Worm (Caenorhabditis elegans): ENCODE data around the gene F37B12.1.
A peak's percentile ranks its signal among the peaks of the same experiment; 100 is the strongest.

Gene F37B12.1

ce11 chrII:9061557-9062183 is 32.6 kb upstream of the F37B12.1 start (continued):
- TF ChIP-seq lsy-2 (tag; optimal IDR thresholded peaks at IDR 0.05) (peak; percentile 72 to 76), ces-1 (GFP tag; optimal IDR thresholded peaks at IDR 0.05) (no peak), ceh-44 (GFP tag; IDR thresholded peaks at IDR 0.05) (no peak), lin-39 (tag; optimal IDR thresholded peaks at IDR 0.05) (no peak), nhr-77 (tag; optimal IDR thresholded peaks at IDR 0.05) (peak; percentile 68), ceh-28 (tag; optimal IDR thresholded peaks at IDR 0.05) (no peak), lin-15B (tag; optimal IDR thresholded peaks at IDR 0.05) (no peak), zfp-2 (tag; optimal IDR thresholded peaks at IDR 0.05) (no peak), cey-2 (tag; optimal IDR thresholded peaks at IDR 0.05; ENCODE audit: borderline replicate concordance, insufficient read depth) (no peak), php-3 (GFP tag; IDR thresholded peaks at IDR 0.05) (no peak), lin-1 (GFP tag; IDR thresholded peaks at IDR 0.05) (no peak; the same call in 1 of the 2 replicates), mep-1 (tag; optimal IDR thresholded peaks at IDR 0.05) (peak; percentile 89), hmg-1.1 (GFP tag; IDR thresholded peaks at IDR 0.05) (peak; percentile 90), ZK337.2 (GFP tag; IDR thresholded peaks at IDR 0.05) (no peak), Y48G9A.11 (GFP tag; IDR thresholded peaks at IDR 0.05) (no peak), zip-11 (GFP tag; IDR thresholded peaks at IDR 0.05) (no peak), F44E2.7 (GFP tag; IDR thresholded peaks at IDR 0.05) (no peak), F10B5.3 (tag; optimal IDR thresholded peaks at IDR 0.05) (no peak), set-16 (GFP tag; IDR thresholded peaks at IDR 0.05) (peak; percentile 89), lin-38 (GFP tag; IDR thresholded peaks at IDR 0.05) (peak; percentile 56; the same call in 1 of the 2 replicates), F37D6.2 (tag; optimal IDR thresholded peaks at IDR 0.05) (peak; percentile 66), fkh-10 (GFP tag; optimal IDR thresholded peaks at IDR 0.05) (no peak), zip-2 (tag; optimal IDR thresholded peaks at IDR 0.05) (no peak), ama-1 (optimal IDR thresholded peaks at IDR 0.05) (no peak), mdl-1 (tag; optimal IDR thresholded peaks at IDR 0.05) (peak; percentile 50 to 69), dve-1 (tag; optimal IDR thresholded peaks at IDR 0.05; ENCODE audit: insufficient read depth) (peak; percentile 82), R02D3.7 (tag; optimal IDR thresholded peaks at IDR 0.05) (no peak), mxl-3 (GFP tag; optimal IDR thresholded peaks at IDR 0.05) (peak; percentile 5), nhr-48 (tag; optimal IDR thresholded peaks at IDR 0.05) (peak; percentile 43), T20F7.1 (GFP tag; optimal IDR thresholded peaks at IDR 0.05) (peak; percentile 52), egl-43 (GFP tag; IDR thresholded peaks at IDR 0.05) (no peak), nhr-11 (tag; optimal IDR thresholded peaks at IDR 0.05) (peak; percentile 76), dmd-6 (GFP tag; IDR thresholded peaks at IDR 0.05) (peak; percentile 69), tag-97 (GFP tag; IDR thresholded peaks at IDR 0.05) (no peak), zfp-3 (GFP tag; conservative IDR thresholded peaks at IDR 0.05) (no peak), daf-8 (GFP tag; IDR thresholded peaks at IDR 0.05) (no peak), tra-1 (GFP tag; IDR thresholded peaks at IDR 0.05) (peak; percentile 53), dpl-1 (GFP tag; optimal IDR thresholded peaks at IDR 0.05) (peak; percentile 35), vab-7 (GFP tag; IDR thresholded peaks at IDR 0.05) (no peak), lin-13 (GFP tag; optimal IDR thresholded peaks at IDR 0.05) (peak; percentile 59), ceh-32 (tag; optimal IDR thresholded peaks at IDR 0.05; ENCODE audit: poor library complexity) (peak; percentile 7), T26A8.4 (GFP tag; IDR thresholded peaks at IDR 0.05) (no peak), fos-1 (tag; optimal IDR thresholded peaks at IDR 0.05) (no peak), snpc-1.2 (GFP tag; IDR thresholded peaks at IDR 0.05) (0 out of 2 replicates have a peak, but pooled peaks have one; percentile 28), nhr-102 (tag; optimal IDR thresholded peaks at IDR 0.05) (peak; percentile 20), nhr-28 (tag; optimal IDR thresholded peaks at IDR 0.05) (peak; percentile 63), sdz-12 (GFP tag; optimal IDR thresholded peaks at IDR 0.05) (no peak), hlh-11 (tag; optimal IDR thresholded peaks at IDR 0.05) (peak; percentile 92), Y75B8A.6 (GFP tag; IDR thresholded peaks at IDR 0.05) (no peak), daf-12 (tag; optimal IDR thresholded peaks at IDR 0.05) (no peak), spr-1 (tag; optimal IDR thresholded peaks at IDR 0.05) (no peak)
